Fruit fly (Drosophila melanogaster) whole organism, embryonic: ENCODE measurements around the gene CG12241.
A peak's percentile ranks its signal among the peaks of the same experiment; 100 is the strongest.

Experiments
- Asciz ChIP-seq: fragments of 200-800 bp; sonication (Bioruptor generic); optimal IDR thresholded peaks from 2 replicates; lab custom pipeline; 2017; ENCODE audit warnings: missing biosample characterization, mild to moderate bottlenecking, missing genetic modification characterization, missing genetic modification reagents
- B-H2 ChIP-seq: fragments of 200-800 bp; sonication (Bioruptor generic); optimal IDR thresholded peaks from 2 replicates; lab custom pipeline; 2018; ENCODE audit warnings: missing biosample characterization, mild to moderate bottlenecking, missing genetic modification characterization
- CG11247 ChIP-seq: fragments of 200-800 bp; sonication (Bioruptor generic); IDR thresholded peaks from 2 replicates; pipeline ENCODE4 v1.3.6; 2022; ENCODE audit warnings: missing biosample characterization, missing genetic modification characterization
- CG11398 ChIP-seq: fragments of 200-800 bp; sonication (Bioruptor generic); optimal IDR thresholded peaks from 2 replicates; lab custom pipeline; 2016; ENCODE audit warnings: missing biosample characterization, missing genetic modification characterization
- CG15073 ChIP-seq: fragments of 200-800 bp; sonication (Bioruptor generic); optimal IDR thresholded peaks from 2 replicates; lab custom pipeline; 2016; ENCODE audit warnings: missing biosample characterization, missing genetic modification characterization
- CG15514 ChIP-seq: fragments of 200-800 bp; sonication (Bioruptor generic); optimal IDR thresholded peaks from 3 replicates; lab custom pipeline; 2017; ENCODE audit warnings: missing biosample characterization, missing genetic modification characterization, mild to moderate bottlenecking, moderate library complexity, missing genetic modification reagents
- CG2889 ChIP-seq: fragments of 200-800 bp; sonication (Bioruptor generic); IDR thresholded peaks from 3 replicates; pipeline ENCODE4 v1.3.6; 2022; ENCODE audit warnings: missing biosample characterization, missing genetic modification characterization
- CG31441 ChIP-seq: fragments of 200-800 bp; sonication (Bioruptor generic); IDR thresholded peaks from 2 replicates; pipeline ENCODE4 v1.3.6; 2022; ENCODE audit warnings: missing biosample characterization, missing genetic modification characterization
- CG3281 ChIP-seq: fragments of 200-800 bp; sonication (Bioruptor generic); optimal IDR thresholded peaks from 3 replicates; lab custom pipeline; 2017; ENCODE audit warnings: missing biosample characterization, mild to moderate bottlenecking, missing genetic modification characterization
- CG34376 ChIP-seq: fragments of 200-800 bp; sonication (Bioruptor generic); optimal IDR thresholded peaks from 2 replicates; lab custom pipeline; 2018; ENCODE audit warnings: missing biosample characterization, mild to moderate bottlenecking, missing genetic modification characterization
- CG42726 ChIP-seq: fragments of 200-800 bp; sonication (Bioruptor generic); IDR thresholded peaks from 2 replicates; pipeline ENCODE4 v1.3.6; 2022; ENCODE audit warnings: missing biosample characterization, missing genetic modification characterization; ENCODE audit not compliant: partially characterized antibody
- CG4360 ChIP-seq: fragments of 200-800 bp; sonication (Bioruptor generic); IDR thresholded peaks from 2 replicates; pipeline ENCODE4 v1.3.6; 2022; ENCODE audit warnings: missing biosample characterization, missing genetic modification characterization
- CG6813 ChIP-seq: fragments of 200-800 bp; sonication (Bioruptor generic); optimal IDR thresholded peaks from 2 replicates; lab custom pipeline; 2017; ENCODE audit warnings: missing biosample characterization, missing genetic modification characterization, mild to moderate bottlenecking, moderate library complexity, missing genetic modification reagents
- CG6854 ChIP-seq: fragments of 200-800 bp; sonication (Bioruptor generic); optimal IDR thresholded peaks from 3 replicates; lab custom pipeline; 2017; ENCODE audit warnings: missing biosample characterization, mild to moderate bottlenecking, missing genetic modification characterization
- CG7928 ChIP-seq: fragments of 200-800 bp; sonication (Bioruptor generic); optimal IDR thresholded peaks from 2 replicates; lab custom pipeline; 2017; ENCODE audit warnings: missing biosample characterization, mild to moderate bottlenecking, missing genetic modification characterization
- CG7963 ChIP-seq: fragments of 200-800 bp; sonication (Bioruptor generic); IDR thresholded peaks from 3 replicates; pipeline ENCODE4 v1.3.6; 2022; ENCODE audit warnings: missing biosample characterization, missing genetic modification characterization; ENCODE audit not compliant: partially characterized antibody
- CG8290 ChIP-seq, 3 experiments: fragments of 200-800 bp; sonication (Bioruptor generic); optimal IDR thresholded peaks; 2 replicates each; lab custom pipeline; 2016 to 2019; ENCODE audit warnings: missing biosample characterization in 3 of 3, missing genetic modification characterization in 3 of 3, mild to moderate bottlenecking in 2 of 3, moderate library complexity in 1 of 3
- CG9932 ChIP-seq: fragments of 200-800 bp; sonication (Bioruptor generic); IDR thresholded peaks from 2 replicates; pipeline ENCODE4 v1.3.6; 2022; ENCODE audit warnings: missing biosample characterization, missing genetic modification characterization
- Eip74EF ChIP-seq, 2 experiments: fragments of 200-800 bp in 1 of 2; fragments of >200 bp in 1 of 2; sonication (Bioruptor generic) in 1 of 2; optimal IDR thresholded peaks; 2 replicates each; lab custom pipeline; 2017 to 2019; ENCODE audit warnings: missing biosample characterization in 2 of 2, missing genetic modification characterization in 2 of 2, mild to moderate bottlenecking in 1 of 2, moderate library complexity in 1 of 2
- Ets97D ChIP-seq: fragments of 200-800 bp; sonication (Bioruptor generic); optimal IDR thresholded peaks from 3 replicates; lab custom pipeline; 2016; ENCODE audit warnings: missing biosample characterization, missing genetic modification characterization
- GATAe ChIP-seq: fragments of 200-800 bp; sonication (Bioruptor generic); conservative IDR thresholded peaks from 2 replicates; pipeline ENCODE4 v1.3.6; 2022; ENCODE audit warnings: missing biosample characterization, missing genetic modification characterization
- HHEX ChIP-seq: fragments of 200-800 bp; sonication (Bioruptor generic); optimal IDR thresholded peaks from 3 replicates; lab custom pipeline; 2017; ENCODE audit warnings: missing biosample characterization, mild to moderate bottlenecking, missing genetic modification characterization, missing genetic modification reagents
- NC2β ChIP-seq: fragments of 200-800 bp; sonication (Bioruptor generic); optimal IDR thresholded peaks from 2 replicates; lab custom pipeline; 2016; ENCODE audit warnings: missing biosample characterization, missing genetic modification characterization
- Stat92E ChIP-seq, 3 experiments: fragments of >200 bp in 2 of 3; fragments of 200-800 bp in 1 of 3; sonication (Bioruptor generic) in 1 of 3; optimal IDR thresholded peaks; 2 replicates each; lab custom pipeline; 2017 to 2019; ENCODE audit warnings: missing biosample characterization in 3 of 3, missing genetic modification characterization in 3 of 3, mild to moderate bottlenecking in 1 of 3, moderate library complexity in 1 of 3
- abd-A ChIP-seq: fragments of 200-800 bp; sonication (Bioruptor generic); optimal IDR thresholded peaks from 3 replicates; lab custom pipeline; 2019; ENCODE audit warnings: missing biosample characterization, mild to moderate bottlenecking, missing genetic modification characterization, moderate library complexity
- al ChIP-seq: fragments of 200-800 bp; sonication (Bioruptor generic); IDR thresholded peaks from 2 replicates; pipeline ENCODE4 v1.3.6; 2022; ENCODE audit warnings: missing biosample characterization, missing genetic modification characterization
- cwo ChIP-seq: fragments of 200-800 bp; sonication (Bioruptor generic); optimal IDR thresholded peaks from 3 replicates; lab custom pipeline; 2017; ENCODE audit warnings: missing biosample characterization, missing genetic modification characterization, mild to moderate bottlenecking, moderate library complexity, missing genetic modification reagents
- dm ChIP-seq: fragments of 200-800 bp; sonication (Bioruptor generic); optimal IDR thresholded peaks from 3 replicates; lab custom pipeline; 2016; ENCODE audit warnings: missing biosample characterization, missing genetic modification characterization
- dmrt11E ChIP-seq: fragments of 200-800 bp; sonication (Bioruptor generic); optimal IDR thresholded peaks from 3 replicates; lab custom pipeline; 2018; ENCODE audit warnings: missing biosample characterization, mild to moderate bottlenecking, missing genetic modification characterization, moderate library complexity
- en ChIP-seq: fragments of 200-800 bp; sonication (Bioruptor generic); optimal IDR thresholded peaks from 2 replicates; lab custom pipeline; 2016; ENCODE audit warnings: missing biosample characterization, missing genetic modification characterization
- exex ChIP-seq: fragments of 200-800 bp; sonication (Bioruptor generic); optimal IDR thresholded peaks from 4 replicates; lab custom pipeline; 2018; ENCODE audit warnings: missing biosample characterization, mild to moderate bottlenecking, missing genetic modification characterization, moderate library complexity
- fd102C ChIP-seq: fragments of 200-800 bp; sonication (Bioruptor generic); optimal IDR thresholded peaks from 2 replicates; lab custom pipeline; 2018; ENCODE audit warnings: missing biosample characterization, mild to moderate bottlenecking, missing genetic modification characterization, moderate library complexity
- fd96Cb ChIP-seq: fragments of 200-800 bp; sonication (Bioruptor generic); optimal IDR thresholded peaks from 2 replicates; lab custom pipeline; 2018; ENCODE audit warnings: missing biosample characterization, mild to moderate bottlenecking, missing genetic modification characterization, moderate library complexity
- gce ChIP-seq: fragments of 200-800 bp; sonication (Bioruptor generic); IDR thresholded peaks from 3 replicates; pipeline ENCODE4 v1.3.6; 2022; ENCODE audit warnings: missing biosample characterization, missing genetic modification characterization
- grn ChIP-seq: fragments of 200-800 bp; sonication (Bioruptor generic); optimal IDR thresholded peaks from 3 replicates; lab custom pipeline; 2017; ENCODE audit warnings: missing biosample characterization, missing genetic modification characterization
- gro ChIP-seq: fragments of 200-800 bp; sonication (Bioruptor generic); optimal IDR thresholded peaks from 2 replicates; lab custom pipeline; 2016; ENCODE audit warnings: missing biosample characterization, missing genetic modification characterization
- klu ChIP-seq: fragments of 200-800 bp; sonication (Bioruptor generic); IDR thresholded peaks from 2 replicates; pipeline ENCODE4 v1.3.6; 2022; ENCODE audit warnings: missing biosample characterization, missing genetic modification characterization
- maf-S ChIP-seq: fragments of 200-800 bp; sonication (Bioruptor generic); optimal IDR thresholded peaks from 2 replicates; lab custom pipeline; 2016; ENCODE audit warnings: missing biosample characterization, missing genetic modification characterization
- mirr ChIP-seq: fragments of 200-800 bp; sonication (Bioruptor generic); optimal IDR thresholded peaks from 3 replicates; lab custom pipeline; 2018; ENCODE audit warnings: missing biosample characterization, mild to moderate bottlenecking, missing genetic modification characterization
- otp ChIP-seq: fragments of 200-800 bp; sonication (Bioruptor generic); IDR thresholded peaks from 3 replicates; pipeline ENCODE4, ENCODE4 v1.3.6; 2022; ENCODE audit warnings: missing biosample characterization, missing genetic modification characterization
- pita ChIP-seq: fragments of 200-800 bp; sonication (Bioruptor generic); optimal IDR thresholded peaks from 2 replicates; lab custom pipeline; 2017; ENCODE audit warnings: missing biosample characterization, mild to moderate bottlenecking, missing genetic modification characterization
- salm ChIP-seq: fragments of 200-800 bp; sonication (Bioruptor generic); optimal IDR thresholded peaks from 2 replicates; lab custom pipeline; 2018; ENCODE audit warnings: missing biosample characterization, mild to moderate bottlenecking, missing genetic modification characterization
- sd ChIP-seq: fragments of 200-800 bp; sonication (Bioruptor generic); optimal IDR thresholded peaks from 3 replicates; lab custom pipeline; 2018; ENCODE audit warnings: missing biosample characterization, mild to moderate bottlenecking, missing genetic modification characterization, moderate library complexity
- sug ChIP-seq: fragments of 200-800 bp; optimal IDR thresholded peaks from 2 replicates; lab custom pipeline; 2019; ENCODE audit warnings: missing biosample characterization, mild to moderate bottlenecking, missing genetic modification characterization, moderate library complexity
- tgo ChIP-seq: fragments of 200-800 bp; sonication (Bioruptor generic); IDR thresholded peaks from 3 replicates; pipeline ENCODE4 v1.3.6; 2022; ENCODE audit warnings: missing biosample characterization, missing genetic modification characterization
- tup ChIP-seq: fragments of 200-800 bp; sonication (Bioruptor generic); optimal IDR thresholded peaks from 2 replicates; lab custom pipeline; 2016; ENCODE audit warnings: missing biosample characterization, mild to moderate bottlenecking, missing genetic modification characterization, moderate library complexity

The CG12241 gene

dm6 chr3R:15229329-15229876, 10.3 kb downstream of the CG12241 start, which contains the start of the genes Art3 and mRpS10 (continued):
- TF ChIP-seq CG8290 (GFP tag; optimal IDR thresholded peaks at IDR 0.05; lab: Kevin White, UChicago) (peak; percentile 100), CG8290 (tag; optimal IDR thresholded peaks at IDR 0.05; lab: Kevin White, UChicago) (peak; percentile 99 to 100), CG31441 (peak; percentile 100), CG11398 (peak; percentile 100), abd-A (tag; lab: Kevin White, UChicago) (no peak), CG7928 (peak; percentile 89), Stat92E (GFP tag; optimal IDR thresholded peaks at IDR 0.05; lab: Kevin White, UChicago) (peak in 1 of 3 experiments; percentile 100), tgo (GFP tag; lab: Robert Waterston, UW) (peak; percentile 100), HHEX (GFP tag; lab: Kevin White, UChicago) (peak; percentile 100), otp (GFP tag; lab: Robert Waterston, UW) (peak; percentile 100), fd96Cb (peak; percentile 100), grn (GFP tag; lab: Kevin White, UChicago) (peak; percentile 95), CG6813 (peak; percentile 100), tup (GFP tag; lab: Kevin White, UChicago) (peak; percentile 98), dm (peak; percentile 100), klu (GFP tag; lab: Robert Waterston, UW) (peak; percentile 100), maf-S (GFP tag; lab: Kevin White, UChicago) (peak; percentile 100), B-H2 (GFP tag; lab: Kevin White, UChicago) (peak; percentile 100), gce (GFP tag; lab: Robert Waterston, UW) (peak; percentile 100), CG7963 (GFP tag; lab: Robert Waterston, UW) (no peak), al (GFP tag; lab: Robert Waterston, UW) (peak; percentile 100), en (GFP tag; lab: Kevin White, UChicago) (peak; percentile 100), CG9932 (GFP tag; lab: Robert Waterston, UW) (peak; percentile 100), Eip74EF (GFP tag; optimal IDR thresholded peaks at IDR 0.05; lab: Kevin White, UChicago) (peak in 1 of 2 experiments; percentile 99)

DNA sequence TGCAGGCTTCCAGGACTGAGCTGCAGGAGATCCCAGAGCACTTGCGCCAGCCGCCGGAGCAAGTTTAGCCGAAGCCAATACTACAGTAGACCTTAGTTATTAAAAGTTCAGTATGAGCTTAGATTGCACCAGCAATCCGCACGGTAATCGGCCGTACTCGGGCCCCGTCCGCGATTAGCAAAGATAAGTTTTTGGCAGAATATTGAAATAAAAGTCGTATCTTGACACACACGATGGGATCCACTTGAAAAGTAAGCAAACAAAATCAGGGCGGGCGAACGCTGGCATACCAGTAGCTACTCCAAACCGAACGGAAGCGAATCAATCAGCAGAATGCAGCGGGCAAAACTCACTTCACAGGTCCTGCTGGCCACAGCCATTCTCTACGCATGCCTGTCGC, 11.2 kb downstream of the CG12241 start, which contains the start of gene CG34316:
Gene CG34316 (plus strand): TSS at position 301 of the 400 bp plus-strand sequence.
- TF ChIP-seq NC2β (no peak), CG15073 (no peak), fd102C (GFP tag; lab: Kevin White, UChicago) (no peak), exex (tag; lab: Kevin White, UChicago) (peak; percentile 30), CG4360 (GFP tag; lab: Robert Waterston, UW) (no peak), Ets97D (GFP tag; lab: Kevin White, UChicago) (no peak), CG42726 (GFP tag; lab: Robert Waterston, UW) (no peak), CG11247 (no peak), sug (tag; lab: Kevin White, UChicago) (peak; percentile 55)
- TF ChIP-seq, all 482 proteins: peak for 2

dm6 chr3R:15231635-15232138, 12.6 kb downstream of the CG12241 start:
- TF ChIP-seq gro (GFP tag; lab: Kevin White, UChicago) = peak; percentile 7
- no peak for TF ChIP-seq otp (GFP tag; lab: Robert Waterston, UW)
- peak; percentile 42 for TF ChIP-seq grn (GFP tag; lab: Kevin White, UChicago)
- peak; percentile 12 for TF ChIP-seq CG3281 (GFP tag; lab: Kevin White, UChicago)
- peak; percentile 99 for TF ChIP-seq exex (tag; lab: Kevin White, UChicago)
- TF ChIP-seq sd (tag; lab: Kevin White, UChicago) = peak; percentile 97
- peak; percentile 3 for TF ChIP-seq CG15514 (GFP tag; lab: Kevin White, UChicago)
- peak; percentile 16 for TF ChIP-seq Asciz
- TF ChIP-seq dmrt11E = no peak
- TF ChIP-seq CG6854 = peak; percentile 20
- peak; percentile 1 for TF ChIP-seq cwo (GFP tag; lab: Kevin White, UChicago)
- TF ChIP-seq pita (GFP tag; lab: Kevin White, UChicago) = no peak
- TF ChIP-seq CG2889 (GFP tag; lab: Robert Waterston, UW) = no peak
- TF ChIP-seq CG34376 = peak; percentile 91
- peak; percentile 32 for TF ChIP-seq GATAe
- peak; percentile 1 for TF ChIP-seq salm (tag; lab: Kevin White, UChicago)
- peak; percentile 81 for TF ChIP-seq mirr
